Fruit fly (Drosophila melanogaster): Measurements from ENCODE around the gene CG13059.

dm6 chr3L:16277135-16277534, 46.3 kb upstream of the CG13059 start, which contains the start of gene CG13065:
- TF ChIP-seq CG33017 (tag; optimal IDR thresholded peaks at IDR 0.05) (no peak), Crg-1 (GFP tag; optimal IDR thresholded peaks at IDR 0.05) (no peak), pad (GFP tag; optimal IDR thresholded peaks at IDR 0.05) (no peak), CG14711 (tag; optimal IDR thresholded peaks at IDR 0.05) (no peak), kay (GFP tag; ENCODE audit: borderline replicate concordance) (no peak), ovo (GFP tag; optimal IDR thresholded peaks at IDR 0.05) (no peak), Mnt (GFP tag; optimal IDR thresholded peaks at IDR 0.05) (no peak), tj (GFP tag; optimal IDR thresholded peaks at IDR 0.05) (no peak), CG11617 (GFP tag; optimal IDR thresholded peaks at IDR 0.05) (no peak), CG7101 (tag; optimal IDR thresholded peaks at IDR 0.05) (no peak)
